Fruit fly (Drosophila melanogaster) whole organism, adult: Measurements from ENCODE around the gene CG14282.

Experiments
- CG7045 ChIP-seq: fragments of 200-800 bp; sonication (Bioruptor generic); optimal IDR thresholded peaks from 2 replicates; lab custom pipeline; 2017; ENCODE audit warnings: missing biosample characterization, mild to moderate bottlenecking, missing genetic modification characterization
- CG7101 ChIP-seq: fragments of 200-800 bp; sonication (Bioruptor generic); optimal IDR thresholded peaks from 2 replicates; lab custom pipeline; 2018; ENCODE audit warnings: missing biosample characterization, mild to moderate bottlenecking, missing genetic modification characterization, moderate library complexity
- Clk ChIP-seq: fragments of 200-800 bp; sonication (Bioruptor generic); optimal IDR thresholded peaks from 2 replicates; lab custom pipeline; 2017; ENCODE audit warnings: missing biosample characterization, missing genetic modification characterization
- Crg-1 ChIP-seq: fragments of 200-800 bp; sonication (Bioruptor generic); optimal IDR thresholded peaks from 2 replicates; lab custom pipeline; 2016; ENCODE audit warnings: missing biosample characterization, missing genetic modification characterization
- cnc ChIP-seq, 2 experiments: fragments of >200 bp; optimal IDR thresholded peaks; 2 replicates each; lab custom pipeline; 2017
- toe ChIP-seq: fragments of 200-800 bp; sonication (Bioruptor generic); optimal IDR thresholded peaks from 2 replicates; lab custom pipeline; 2016; ENCODE audit warnings: missing biosample characterization, missing genetic modification characterization

dm6 chr3R:19157997-19158396, 18.8 kb upstream of the CG14282 start:
- no peak for TF ChIP-seq CG7045 (GFP tag; lab: Kevin White, UChicago)
- no peak for TF ChIP-seq Crg-1 (GFP tag; lab: Kevin White, UChicago)
- no peak for TF ChIP-seq cnc (optimal IDR thresholded peaks at IDR 0.05; lab: Kevin White, UChicago)
- TF ChIP-seq Clk (GFP tag; lab: Kevin White, UChicago), result no peak
- no peak for TF ChIP-seq CG7101 (tag; lab: Kevin White, UChicago)
- TF ChIP-seq toe (GFP tag; lab: Kevin White, UChicago), result no peak
